Worm (Caenorhabditis elegans) whole organism, mixed stage, embryonic: ENCODE results near the gene bath-36.

Experiments used
- M03D4.4 ChIP-seq: sonication (generic microtip); optimal IDR thresholded peaks from 2 replicates; lab custom pipeline; 2017; ENCODE audit warnings: mild to moderate bottlenecking, missing genetic modification characterization, missing compliant biosample characterization
- bed-3 ChIP-seq: fragments of 200-800 bp; sonication (Bioruptor generic); optimal IDR thresholded peaks from 3 replicates; lab custom pipeline; 2018; ENCODE audit warnings: mild to moderate bottlenecking, missing genetic modification characterization, moderate library complexity, missing compliant biosample characterization
- blmp-1 ChIP-seq: fragments of 150-350 bp; optimal IDR thresholded peaks from 2 replicates; lab custom pipeline; 2014; ENCODE audit warnings: missing biosample characterization, missing genetic modification characterization
- ceh-39 ChIP-seq: fragments of 150-350 bp; optimal IDR thresholded peaks from 2 replicates; lab custom pipeline; 2014; ENCODE audit warnings: missing biosample characterization, missing genetic modification characterization
- ceh-43 ChIP-seq: fragments of 200-800 bp; sonication (Bioruptor generic); optimal IDR thresholded peaks from 2 replicates; lab custom pipeline; 2018; ENCODE audit warnings: mild to moderate bottlenecking, missing genetic modification characterization, moderate library complexity, missing compliant biosample characterization
- ceh-83 ChIP-seq: fragments of 200-800 bp; sonication (Bioruptor generic); optimal IDR thresholded peaks from 2 replicates; lab custom pipeline; 2018; ENCODE audit warnings: mild to moderate bottlenecking, missing genetic modification characterization, missing compliant biosample characterization
- cnd-1 ChIP-seq: fragments of 200-800 bp; sonication (Bioruptor generic); optimal IDR thresholded peaks from 2 replicates; lab custom pipeline; 2018; ENCODE audit warnings: mild to moderate bottlenecking, missing genetic modification characterization, missing compliant biosample characterization
- drap-1 ChIP-seq: fragments of 200-800 bp; sonication (Bioruptor generic); optimal IDR thresholded peaks from 3 replicates; lab custom pipeline; 2018; ENCODE audit warnings: mild to moderate bottlenecking, missing genetic modification characterization, missing compliant biosample characterization
- elt-1 ChIP-seq: sonication (generic microtip); optimal IDR thresholded peaks from 2 replicates; lab custom pipeline; 2017; ENCODE audit warnings: missing genetic modification characterization, mild to moderate bottlenecking, missing compliant biosample characterization, antibody characterized with exemption, moderate library complexity, borderline replicate concordance; ENCODE audit not compliant: insufficient read depth
- elt-3 ChIP-seq: fragments of 150-350 bp; optimal IDR thresholded peaks from 2 replicates; lab custom pipeline; 2014; ENCODE audit warnings: missing biosample characterization, missing genetic modification characterization
- flh-1 ChIP-seq: fragments of 200-800 bp; sonication (Bioruptor generic); optimal IDR thresholded peaks from 2 replicates; lab custom pipeline; 2018; ENCODE audit warnings: mild to moderate bottlenecking, missing genetic modification characterization, moderate library complexity, missing compliant biosample characterization
- ham-2 ChIP-seq: fragments of 200-800 bp; sonication (Bioruptor generic); optimal IDR thresholded peaks from 2 replicates; lab custom pipeline; 2018; ENCODE audit warnings: mild to moderate bottlenecking, missing genetic modification characterization, missing compliant biosample characterization
- hlh-1 ChIP-seq: fragments of 150-350 bp; optimal IDR thresholded peaks from 2 replicates; lab custom pipeline; 2014; ENCODE audit warnings: missing biosample characterization, missing genetic modification reagents, missing genetic modification characterization
- lin-13 ChIP-seq: fragments of 150-350 bp; optimal IDR thresholded peaks from 2 replicates; lab custom pipeline; 2014; ENCODE audit warnings: missing biosample characterization, missing genetic modification characterization
- lin-32 ChIP-seq: fragments of 200-800 bp; sonication (Bioruptor generic); optimal IDR thresholded peaks from 2 replicates; lab custom pipeline; 2018; ENCODE audit warnings: mild to moderate bottlenecking, missing genetic modification characterization, missing compliant biosample characterization
- lsy-2 ChIP-seq: fragments of 150-350 bp; optimal IDR thresholded peaks from 2 replicates; lab custom pipeline; 2014; ENCODE audit warnings: missing biosample characterization, missing genetic modification characterization
- mab-5 ChIP-seq: fragments of 150-350 bp; optimal IDR thresholded peaks from 2 replicates; lab custom pipeline; 2014; ENCODE audit warnings: missing biosample characterization, missing genetic modification characterization
- mep-1 ChIP-seq: fragments of 150-350 bp; optimal IDR thresholded peaks from 2 replicates; lab custom pipeline; 2017; ENCODE audit warnings: missing biosample characterization, missing genetic modification reagents, missing genetic modification characterization, inconsistent platforms
- mls-2 ChIP-seq: sonication (generic microtip); optimal IDR thresholded peaks from 2 replicates; lab custom pipeline; 2016; ENCODE audit warnings: mild to moderate bottlenecking, missing genetic modification characterization, moderate library complexity, missing compliant biosample characterization
- nhr-12 ChIP-seq: fragments of 150-350 bp; optimal IDR thresholded peaks from 2 replicates; lab custom pipeline; 2014; ENCODE audit warnings: missing biosample characterization, missing genetic modification characterization
- nhr-2 ChIP-seq: fragments of 150-350 bp; optimal IDR thresholded peaks from 2 replicates; lab custom pipeline; 2014; ENCODE audit warnings: missing biosample characterization, missing genetic modification characterization
- nhr-237 ChIP-seq: fragments of 150-350 bp; optimal IDR thresholded peaks from 2 replicates; lab custom pipeline; 2014; ENCODE audit warnings: missing biosample characterization, missing genetic modification characterization
- nhr-28 ChIP-seq: fragments of 150-350 bp; optimal IDR thresholded peaks from 2 replicates; lab custom pipeline; 2014; ENCODE audit warnings: missing biosample characterization, missing genetic modification characterization
- nhr-76 ChIP-seq: sonication (generic microtip); optimal IDR thresholded peaks from 2 replicates; lab custom pipeline; 2017; ENCODE audit warnings: missing biosample characterization, missing genetic modification characterization
- pha-4 ChIP-seq: fragments of 150-350 bp; optimal IDR thresholded peaks from 2 replicates; lab custom pipeline; 2018; ENCODE audit warnings: missing biosample characterization, missing genetic modification reagents, missing genetic modification characterization
- sem-2 ChIP-seq: fragments of 200-800 bp; sonication (Bioruptor generic); optimal IDR thresholded peaks from 2 replicates; lab custom pipeline; 2018; ENCODE audit warnings: mild to moderate bottlenecking, missing genetic modification characterization, missing compliant biosample characterization
- snpc-4 ChIP-seq: fragments of 150-350 bp; optimal IDR thresholded peaks from 2 replicates; lab custom pipeline; 2014; ENCODE audit warnings: missing biosample characterization, missing genetic modification characterization
- sptf-1 ChIP-seq: sonication (generic microtip); optimal IDR thresholded peaks from 2 replicates; lab custom pipeline; 2017; ENCODE audit warnings: mild to moderate bottlenecking, missing genetic modification characterization, moderate library complexity, missing compliant biosample characterization
- tbx-8 ChIP-seq: fragments of 200-800 bp; sonication (Bioruptor generic); optimal IDR thresholded peaks from 2 replicates; lab custom pipeline; 2018; ENCODE audit warnings: mild to moderate bottlenecking, missing genetic modification characterization, moderate library complexity, missing compliant biosample characterization
- unc-120 ChIP-seq: sonication (generic microtip); optimal IDR thresholded peaks from 2 replicates; lab custom pipeline; 2017; ENCODE audit warnings: missing genetic modification characterization, missing compliant biosample characterization; ENCODE audit not compliant: poor library complexity, severe bottlenecking
- unc-39 ChIP-seq: fragments of 150-350 bp; optimal IDR thresholded peaks from 2 replicates; lab custom pipeline; 2014; ENCODE audit warnings: missing biosample characterization, missing genetic modification characterization
- unc-62 ChIP-seq: fragments of 150-350 bp; optimal IDR thresholded peaks from 2 replicates; lab custom pipeline; 2014; ENCODE audit warnings: missing biosample characterization, missing genetic modification reagents, missing genetic modification characterization
- zip-8 ChIP-seq: fragments of 150-350 bp; optimal IDR thresholded peaks from 2 replicates; lab custom pipeline; 2014; ENCODE audit warnings: missing biosample characterization, missing genetic modification characterization
- ztf-11 ChIP-seq: fragments of 150-350 bp; optimal IDR thresholded peaks from 2 replicates; lab custom pipeline; 2014; ENCODE audit warnings: missing biosample characterization, missing genetic modification characterization

Gene bath-36

ce11 chrV:15190903-15191302 lies 3.2 kb downstream of the bath-36 start, which contains the start of gene Y75B12B.11:
TSS of gene Y75B12B.11 (plus strand) at chrV:15191296.
- TF ChIP-seq M03D4.4 (tag; lab: Kevin White, UChicago): peak; percentile 90
- TF ChIP-seq zip-8 (tag; lab: Kevin White, UChicago): no peak
- TF ChIP-seq sem-2 (GFP tag; lab: Kevin White, UChicago): peak; percentile 84
- TF ChIP-seq mep-1 (tag; lab: Kevin White, UChicago): peak; percentile 47
- peak; percentile 99 for TF ChIP-seq drap-1 (GFP tag; lab: Kevin White, UChicago)
- no peak for TF ChIP-seq elt-3 (tag; lab: Kevin White, UChicago)
- TF ChIP-seq tbx-8 (GFP tag; lab: Kevin White, UChicago): peak; percentile 88
- peak; percentile 76 for TF ChIP-seq bed-3 (GFP tag; lab: Kevin White, UChicago)
- TF ChIP-seq unc-120 (tag; lab: Kevin White, UChicago): peak; percentile 94
- TF ChIP-seq pha-4 (tag; lab: Kevin White, UChicago): peak; percentile 75
- peak; percentile 84 for TF ChIP-seq ceh-43 (GFP tag; lab: Kevin White, UChicago)
- peak; percentile 77 for TF ChIP-seq flh-1 (GFP tag; lab: Kevin White, UChicago)
- TF ChIP-seq cnd-1 (tag; lab: Kevin White, UChicago): peak; percentile 94
- peak; percentile 52 for TF ChIP-seq lsy-2 (tag; lab: Kevin White, UChicago)
- TF ChIP-seq unc-39 (tag; lab: Kevin White, UChicago): no peak
- TF ChIP-seq nhr-12 (tag; lab: Kevin White, UChicago): no peak
- TF ChIP-seq ham-2: peak; percentile 81
- peak; percentile 61 for TF ChIP-seq lin-13 (tag; lab: Kevin White, UChicago)
- no peak for TF ChIP-seq elt-1 (tag; lab: Kevin White, UChicago)
- TF ChIP-seq nhr-76 (tag; lab: Kevin White, UChicago): no peak
- no peak for TF ChIP-seq nhr-28 (tag; lab: Kevin White, UChicago)
- peak; percentile 28 for TF ChIP-seq hlh-1 (tag; lab: Kevin White, UChicago)
- peak; percentile 93 for TF ChIP-seq sptf-1 (tag; lab: Kevin White, UChicago)
- TF ChIP-seq unc-62: peak; percentile 24
- peak; percentile 1 for TF ChIP-seq ztf-11 (tag; lab: Kevin White, UChicago)
- TF ChIP-seq mab-5: peak; percentile 26
- TF ChIP-seq mls-2 (tag; lab: Kevin White, UChicago): peak; percentile 93
- peak; percentile 93 for TF ChIP-seq ceh-83
- TF ChIP-seq lin-32 (GFP tag; lab: Kevin White, UChicago): peak; percentile 83

- TF ChIP-seq mls-2 (tag; lab: Kevin White, UChicago) (no peak), nhr-28 (tag; lab: Kevin White, UChicago) (no peak), nhr-2 (tag; lab: Kevin White, UChicago) (no peak), ham-2 (no peak), nhr-12 (tag; lab: Kevin White, UChicago) (no peak), ceh-83 (no peak), bed-3 (GFP tag; lab: Kevin White, UChicago) (no peak), drap-1 (GFP tag; lab: Kevin White, UChicago) (no peak), lin-13 (tag; lab: Kevin White, UChicago) (no peak), snpc-4 (no peak), sptf-1 (tag; lab: Kevin White, UChicago) (no peak), M03D4.4 (tag; lab: Kevin White, UChicago) (no peak), nhr-237 (tag; lab: Kevin White, UChicago) (no peak), blmp-1 (tag; lab: Kevin White, UChicago) (no peak), nhr-76 (tag; lab: Kevin White, UChicago) (no peak), cnd-1 (tag; lab: Kevin White, UChicago) (no peak), hlh-1 (tag; lab: Kevin White, UChicago) (no peak), tbx-8 (GFP tag; lab: Kevin White, UChicago) (no peak), unc-62 (no peak), mab-5 (no peak)
These were observed 4.3 kb downstream of the bath-36 start for ce11 chrV:15191971-15192370.

DNA sequence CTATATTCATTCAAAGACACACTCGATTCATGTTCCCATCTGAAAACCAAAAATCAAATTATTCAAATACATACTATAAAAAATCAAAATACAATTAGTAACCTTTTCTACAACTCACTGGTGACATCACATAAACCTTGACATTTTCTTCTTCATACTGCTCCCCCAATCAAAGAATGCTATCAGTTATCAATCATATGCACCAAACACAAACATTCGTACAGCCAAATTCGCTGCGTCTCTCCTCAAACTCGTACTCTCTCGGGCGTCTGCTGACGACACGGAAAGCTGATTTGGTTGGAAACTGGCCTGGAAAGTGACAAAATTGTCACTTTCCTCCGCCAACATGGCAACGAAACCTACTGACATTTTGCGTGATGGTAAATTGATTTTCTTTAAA lies 4.7 kb downstream of the bath-36 start, which contains the start of gene plc-2:
TSS of gene plc-2 (plus strand) at position 196 of the 400 bp plus-strand sequence.
- TF ChIP-seq sem-2 (GFP tag; lab: Kevin White, UChicago) (no peak), mep-1 (tag; lab: Kevin White, UChicago) (no peak)

- TF ChIP-seq nhr-28 (tag; lab: Kevin White, UChicago): no peak
- TF ChIP-seq drap-1 (GFP tag; lab: Kevin White, UChicago): no peak
- no peak for TF ChIP-seq bed-3 (GFP tag; lab: Kevin White, UChicago)
- no peak for TF ChIP-seq elt-3 (tag; lab: Kevin White, UChicago)
- no peak for TF ChIP-seq ceh-39
- TF ChIP-seq lsy-2 (tag; lab: Kevin White, UChicago): no peak
These were observed 6.2 kb downstream of the bath-36 start, which contains the start of gene Y75B12B.13 for ce11 chrV:15193909-15194308. TSS of gene Y75B12B.13 (minus strand) at chrV:15194009.
